Worm (Caenorhabditis elegans): ENCODE measurements around the gene lin-13.

- TF ChIP-seq ceh-48 (tag; optimal IDR thresholded peaks at IDR 0.05): no peak
- no peak for TF ChIP-seq tbx-2 (tag; optimal IDR thresholded peaks at IDR 0.05)
- no peak for TF ChIP-seq F13H6.1 (tag; optimal IDR thresholded peaks at IDR 0.05)
- TF ChIP-seq unc-42 (tag; optimal IDR thresholded peaks at IDR 0.05): no peak
- no peak for TF ChIP-seq ceh-14 (tag; optimal IDR thresholded peaks at IDR 0.05)
- TF ChIP-seq hlh-30 (tag; optimal IDR thresholded peaks at IDR 0.05; ENCODE audit: insufficient read depth): no peak
- no peak for TF ChIP-seq fkh-10 (GFP tag; optimal IDR thresholded peaks at IDR 0.05)
- TF ChIP-seq pqm-1 (tag; optimal IDR thresholded peaks at IDR 0.05): no peak
- TF ChIP-seq ztf-16 (tag; optimal IDR thresholded peaks at IDR 0.05): no peak
- no peak for TF ChIP-seq C08G9.2 (tag; optimal IDR thresholded peaks at IDR 0.05)
- no peak for TF ChIP-seq ceh-2 (tag; optimal IDR thresholded peaks at IDR 0.05)
Observed at ce11 chrIII:7730331-7730730, 21.0 kb upstream of the lin-13 start.
